Worm (Caenorhabditis elegans) whole organism, L4 larva: ENCODE data around the gene K10B4.3.

Experiments used
- ZK337.2 ChIP-seq: fragments of 200-800 bp; sonication (Bioruptor generic); IDR thresholded peaks from 2 replicates; pipeline ENCODE4 v1.3.6; 2022; ENCODE audit warnings: missing genetic modification reagents, missing genetic modification characterization, missing compliant biosample characterization
- aly-2 ChIP-seq: sonication (generic microtip); optimal IDR thresholded peaks from 2 replicates; lab custom pipeline; 2018; ENCODE audit warnings: missing biosample characterization, missing genetic modification characterization
- ama-1 ChIP-seq: fragments of 150-350 bp; optimal IDR thresholded peaks from 2 replicates; lab custom pipeline; 2014; ENCODE audit warnings: inconsistent platforms, mixed read lengths
- ces-1 ChIP-seq: fragments of 150-350 bp; sonication (generic microtip); optimal IDR thresholded peaks from 4 replicates; lab custom pipeline; 2014; ENCODE audit warnings: missing biosample characterization, missing genetic modification reagents, missing genetic modification characterization
- daf-12 ChIP-seq: fragments of 150-350 bp; optimal IDR thresholded peaks from 2 replicates; lab custom pipeline; 2014; ENCODE audit warnings: missing biosample characterization, missing genetic modification reagents, missing genetic modification characterization
- daf-16 ChIP-seq, 3 experiments: sonication (generic microtip); optimal IDR thresholded peaks; 2 replicates each; lab custom pipeline; 2016 to 2017; ENCODE audit warnings: missing genetic modification characterization in 3 of 3, missing genetic modification reagents in 3 of 3, mild to moderate bottlenecking in 2 of 3, missing compliant biosample characterization in 2 of 3, missing biosample characterization in 1 of 3, moderate library complexity in 1 of 3
- nhr-25 ChIP-seq: sonication (generic microtip); optimal IDR thresholded peaks from 2 replicates; lab custom pipeline; 2017; ENCODE audit warnings: missing genetic modification characterization, mild to moderate bottlenecking, missing compliant biosample characterization, antibody characterized with exemption, moderate library complexity, borderline replicate concordance; ENCODE audit not compliant: insufficient read depth
- nhr-48 ChIP-seq: sonication (generic microtip); optimal IDR thresholded peaks from 2 replicates; lab custom pipeline; 2016; ENCODE audit warnings: mild to moderate bottlenecking, missing genetic modification characterization, missing compliant biosample characterization
- nhr-76 ChIP-seq: fragments of 150-350 bp; optimal IDR thresholded peaks from 2 replicates; lab custom pipeline; 2014; ENCODE audit warnings: missing biosample characterization, missing genetic modification characterization
- pha-4 ChIP-seq, 2 experiments: fragments of 150-350 bp in 1 of 2; fragments of 200-800 bp in 1 of 2; sonication (Bioruptor generic) in 1 of 2; IDR thresholded peaks in 1 of 2; optimal IDR thresholded peaks in 1 of 2; 2 replicates each; pipeline versions ENCODE4 v1.3.6 to Lab custom; 2014 to 2022; ENCODE audit warnings: missing genetic modification characterization in 2 of 2, missing genetic modification reagents in 2 of 2, missing biosample characterization in 1 of 2, missing compliant biosample characterization in 1 of 2
- snpc-4 ChIP-seq: fragments of 150-350 bp; optimal IDR thresholded peaks from 2 replicates; lab custom pipeline; 2014; ENCODE audit warnings: missing biosample characterization, missing genetic modification characterization
- unc-62 ChIP-seq, 3 experiments: fragments of 150-350 bp in 1 of 3; sonication (generic microtip); optimal IDR thresholded peaks in 2 of 3; peaks in 1 of 3; 1 replicate in 1 of 3; 2 replicates in 2 of 3; lab custom pipeline; 2014 to 2017; ENCODE audit warnings: missing biosample characterization in 3 of 3, missing genetic modification characterization in 3 of 3, missing genetic modification reagents in 3 of 3, missing genotype in 1 of 3

ce11 chrII:107703-108102 lies 13.3 kb downstream of the K10B4.3 start:
- TF ChIP-seq snpc-4 (no peak), unc-62 (GFP tag; optimal IDR thresholded peaks at IDR 0.05 in 1 of 2; lab: Kevin White, UChicago) (no peak), unc-62 (tag; optimal IDR thresholded peaks at IDR 0.05; lab: Kevin White, UChicago) (no peak), daf-12 (no peak), pha-4 (GFP tag; IDR thresholded peaks at IDR 0.05; lab: Robert Waterston, UW) (no peak), pha-4 (tag; optimal IDR thresholded peaks at IDR 0.05; lab: Kevin White, UChicago) (no peak), ces-1 (GFP tag; lab: Kevin White, UChicago) (no peak), nhr-48 (tag; lab: Kevin White, UChicago) (no peak), nhr-25 (tag; lab: Kevin White, UChicago) (no peak), daf-16 (GFP tag; optimal IDR thresholded peaks at IDR 0.05; lab: Kevin White, UChicago) (no peak), daf-16 (tag; optimal IDR thresholded peaks at IDR 0.05; lab: Kevin White, UChicago) (no peak), aly-2 (no peak), ama-1 (no peak), ZK337.2 (GFP tag; lab: Robert Waterston, UW) (no peak), nhr-76 (tag; lab: Kevin White, UChicago) (no peak)
